Fruit fly (Drosophila melanogaster): ENCODE data around the gene CG42780.

CG42780 gene

DNA sequence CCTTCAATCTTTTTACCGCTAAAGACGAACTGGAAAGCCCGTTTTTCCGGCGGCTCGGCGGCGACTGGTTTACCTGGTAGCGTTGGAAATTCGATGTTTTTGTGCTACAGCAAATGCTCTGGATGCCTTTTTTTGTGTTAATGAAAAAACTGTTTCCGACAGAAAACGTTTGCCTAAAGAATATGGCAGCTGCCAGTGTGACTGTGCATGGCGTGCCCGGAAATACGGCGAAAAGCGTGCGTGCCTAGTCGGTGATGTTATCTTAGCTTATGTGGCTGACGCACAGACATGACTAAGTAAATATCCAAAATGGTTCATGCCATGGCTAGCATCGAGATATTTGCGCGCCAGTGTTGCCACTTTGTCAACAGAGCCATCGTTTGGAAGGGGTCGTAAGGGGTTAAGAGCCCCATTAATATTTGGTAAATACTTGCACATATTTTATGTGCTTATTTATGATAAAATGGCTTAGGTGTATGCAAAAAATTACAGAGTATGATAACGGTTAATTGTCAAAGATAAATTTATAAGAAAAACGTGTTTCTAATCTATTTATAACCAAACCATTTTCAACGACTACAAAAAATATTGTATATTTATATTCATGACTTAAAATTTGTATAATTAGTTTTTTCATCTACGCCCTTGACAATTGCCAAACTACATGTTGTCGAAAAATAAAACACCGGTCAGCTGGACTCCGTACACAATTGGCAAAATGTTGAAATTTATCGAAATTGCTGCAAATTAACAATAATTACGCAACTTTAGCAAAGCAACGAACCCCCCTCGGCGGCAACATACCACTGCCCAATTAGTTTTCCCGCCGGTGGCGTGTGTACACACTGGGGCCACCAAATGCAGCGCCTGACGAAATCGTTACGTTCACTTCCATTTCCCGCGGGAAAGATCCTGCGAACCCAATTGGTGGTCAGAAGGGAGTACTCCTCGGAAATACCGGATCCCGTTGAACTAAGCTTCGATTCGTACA is 45.7 kb downstream of the CG42780 start, which contains the start of gene CG2059 (continued):
- peak; percentile 66 for TF ChIP-seq CG10267 (tag; optimal IDR thresholded peaks at IDR 0.05)
- peak; percentile 66 for TF ChIP-seq sd (tag; optimal IDR thresholded peaks at IDR 0.05)
- TF ChIP-seq crol (GFP tag; IDR thresholded peaks at IDR 0.05) = peak; percentile 95
- TF ChIP-seq CG2889 (GFP tag; IDR thresholded peaks at IDR 0.05) = 0 out of 3 replicates have a peak, but pooled peaks have one; percentile 43
- TF ChIP-seq kay (GFP tag; optimal IDR thresholded peaks at IDR 0.05) = peak; percentile 89
- no peak; the same call in none of the 2 replicates for TF ChIP-seq E2f2 (GFP tag; IDR thresholded peaks at IDR 0.05)
- TF ChIP-seq Asciz (GFP tag; optimal IDR thresholded peaks at IDR 0.05) = no peak
- peak; percentile 79 for TF ChIP-seq Rfx (GFP tag; IDR thresholded peaks at IDR 0.05)
- TF ChIP-seq Ets97D (GFP tag; optimal IDR thresholded peaks at IDR 0.05) = peak; percentile 96
- peak; percentile 48; the same call in 1 of the 2 replicates for TF ChIP-seq lmd (GFP tag; IDR thresholded peaks at IDR 0.05)
- TF ChIP-seq CG3281 (GFP tag; optimal IDR thresholded peaks at IDR 0.05) = peak; percentile 44
- TF ChIP-seq HHEX (GFP tag; optimal IDR thresholded peaks at IDR 0.05) = peak; percentile 41
- peak; percentile 55 for TF ChIP-seq lab (GFP tag; optimal IDR thresholded peaks at IDR 0.05)
- TF ChIP-seq CG17568 (GFP tag; optimal IDR thresholded peaks at IDR 0.05) = no peak
- peak; percentile 67 for TF ChIP-seq zfh2 (GFP tag; optimal IDR thresholded peaks at IDR 0.05)
- TF ChIP-seq zf30C (GFP tag; optimal IDR thresholded peaks at IDR 0.05) = no peak
- no peak for TF ChIP-seq ab (GFP tag; optimal IDR thresholded peaks at IDR 0.05)
- TF ChIP-seq pb (GFP tag; optimal IDR thresholded peaks at IDR 0.05) = peak; percentile 34
- peak; percentile 50 for TF ChIP-seq CG2678 (tag; optimal IDR thresholded peaks at IDR 0.05)
- no peak for TF ChIP-seq CG3726 (GFP tag; IDR thresholded peaks at IDR 0.05)
- TF ChIP-seq exex (tag; optimal IDR thresholded peaks at IDR 0.05) = peak; percentile 40
- TF ChIP-seq row (GFP tag; IDR thresholded peaks at IDR 0.05) = peak; percentile 85
- no peak for TF ChIP-seq pros (GFP tag; optimal IDR thresholded peaks at IDR 0.05)
- TF ChIP-seq ems (GFP tag; optimal IDR thresholded peaks at IDR 0.05) = peak; percentile 26
- no peak for TF ChIP-seq tap (tag; optimal IDR thresholded peaks at IDR 0.05)
- TF ChIP-seq Chrac-16 (GFP tag; optimal IDR thresholded peaks at IDR 0.05) = peak; percentile 23
- peak; percentile 26 for TF ChIP-seq fd102C (GFP tag; optimal IDR thresholded peaks at IDR 0.05)
- peak; percentile 64 for TF ChIP-seq CG2116 (GFP tag; optimal IDR thresholded peaks at IDR 0.05)
- no peak for TF ChIP-seq CG18619 (GFP tag; optimal IDR thresholded peaks at IDR 0.05)
- TF ChIP-seq Spps (tag; optimal IDR thresholded peaks at IDR 0.05) = no peak
- peak; percentile 66 for TF ChIP-seq amos (GFP tag; IDR thresholded peaks at IDR 0.05; ENCODE audit: partially characterized antibody)
- TF ChIP-seq Sry-δ (GFP tag; optimal IDR thresholded peaks at IDR 0.05) = peak; percentile 67
- no peak; the same call in 1 of the 2 replicates for TF ChIP-seq GATAe (GFP tag; conservative IDR thresholded peaks at IDR 0.05)
- no peak for TF ChIP-seq Sox102F (GFP tag; optimal IDR thresholded peaks at IDR 0.05)
- no peak for TF ChIP-seq prd (optimal IDR thresholded peaks at IDR 0.05)
- TF ChIP-seq prd (GFP tag; IDR thresholded peaks at IDR 0.05) = peak; percentile 62
- TF ChIP-seq sob (GFP tag; IDR thresholded peaks at IDR 0.05) = peak; percentile 75
- TF ChIP-seq CG13123 (GFP tag; optimal IDR thresholded peaks at IDR 0.05) = no peak
- TF ChIP-seq CG33557 (GFP tag; optimal IDR thresholded peaks at IDR 0.05) = no peak
- TF ChIP-seq Awh (GFP tag; IDR thresholded peaks at IDR 0.05) = no peak
- TF ChIP-seq CG8944 (GFP tag; optimal IDR thresholded peaks at IDR 0.05) = peak; percentile 31
- TF ChIP-seq CG15514 (GFP tag; optimal IDR thresholded peaks at IDR 0.05) = peak; percentile 84
- TF ChIP-seq jumu (GFP tag; optimal IDR thresholded peaks at IDR 0.05) = peak; percentile 69
- peak; percentile 39 for TF ChIP-seq CG2202 (tag; optimal IDR thresholded peaks at IDR 0.05)
- peak; percentile 65; the same call in 1 of the 2 replicates for TF ChIP-seq Bgb (GFP tag; IDR thresholded peaks at IDR 0.05; ENCODE audit: partially characterized antibody)
- TF ChIP-seq CG12769 (tag; optimal IDR thresholded peaks at IDR 0.05) = peak; percentile 66
- TF ChIP-seq br (optimal IDR thresholded peaks at IDR 0.05) = no peak
- TF ChIP-seq trh (GFP tag; optimal IDR thresholded peaks at IDR 0.05) = no peak
